Worm (Caenorhabditis elegans) whole organism, early embryonic: ENCODE data around the gene K12H6.6.

ENCODE experiments used
- B0310.2 ChIP-seq: sonication (generic microtip); optimal IDR thresholded peaks from 2 replicates; lab custom pipeline; 2016; ENCODE audit warnings: mild to moderate bottlenecking, missing genetic modification characterization, missing compliant biosample characterization
- F13C5.2 ChIP-seq: sonication (generic microtip); optimal IDR thresholded peaks from 2 replicates; lab custom pipeline; 2017; ENCODE audit warnings: mild to moderate bottlenecking, missing genetic modification characterization, inconsistent platforms, missing compliant biosample characterization
- aly-1 ChIP-seq: sonication (generic microtip); optimal IDR thresholded peaks from 2 replicates; lab custom pipeline; 2016; ENCODE audit warnings: missing genetic modification characterization, missing compliant biosample characterization
- ama-1 ChIP-seq: fragments of 150-350 bp; optimal IDR thresholded peaks from 2 replicates; lab custom pipeline; 2014
- ceh-13 ChIP-seq: fragments of 200-800 bp; sonication (Bioruptor generic); optimal IDR thresholded peaks from 2 replicates; lab custom pipeline; 2018; ENCODE audit warnings: mild to moderate bottlenecking, missing genetic modification characterization, missing compliant biosample characterization
- ceh-36 ChIP-seq: sonication (generic microtip); optimal IDR thresholded peaks from 2 replicates; lab custom pipeline; 2016; ENCODE audit warnings: missing genetic modification characterization, inconsistent platforms, missing compliant biosample characterization
- ets-7 ChIP-seq: sonication (generic microtip); optimal IDR thresholded peaks from 2 replicates; lab custom pipeline; 2016; ENCODE audit warnings: missing genotype, missing genetic modification characterization, missing compliant biosample characterization
- flt-1 ChIP-seq: fragments of 200-800 bp; sonication (Bioruptor generic); IDR thresholded peaks from 2 replicates; pipeline ENCODE4 v1.3.6; 2022; ENCODE audit warnings: missing genetic modification characterization, missing compliant biosample characterization
- hmbx-1 ChIP-seq: sonication (generic microtip); optimal IDR thresholded peaks from 2 replicates; lab custom pipeline; 2016; ENCODE audit warnings: mild to moderate bottlenecking, missing genetic modification characterization, missing compliant biosample characterization
- hmg-4 ChIP-seq: fragments of 200-800 bp; sonication (Bioruptor generic); optimal IDR thresholded peaks from 2 replicates; lab custom pipeline; 2018; ENCODE audit warnings: mild to moderate bottlenecking, missing genetic modification characterization, missing compliant biosample characterization
- hnd-1 ChIP-seq: sonication (generic microtip); optimal IDR thresholded peaks from 2 replicates; lab custom pipeline; 2016; ENCODE audit warnings: missing genetic modification characterization, missing compliant biosample characterization
- pes-1 ChIP-seq: fragments of 200-800 bp; sonication (Bioruptor generic); IDR thresholded peaks from 2 replicates; pipeline ENCODE4 v1.3.6; 2022; ENCODE audit warnings: missing genetic modification reagents, missing genetic modification characterization, missing compliant biosample characterization
- scrt-1 ChIP-seq: fragments of 200-800 bp; sonication (Bioruptor generic); IDR thresholded peaks from 2 replicates; pipeline ENCODE4 v1.3.6; 2022; ENCODE audit warnings: missing genetic modification characterization, missing compliant biosample characterization
- sea-1 ChIP-seq: fragments of 200-800 bp; sonication (Bioruptor generic); conservative IDR thresholded peaks from 2 replicates; pipeline ENCODE4 v1.3.6; 2022; ENCODE audit warnings: missing genetic modification characterization, missing compliant biosample characterization
- tbx-11 ChIP-seq: fragments of 200-800 bp; sonication (Bioruptor generic); IDR thresholded peaks from 2 replicates; pipeline ENCODE4 v1.3.6; 2022; ENCODE audit warnings: missing genetic modification characterization, missing compliant biosample characterization
- tbx-37 ChIP-seq: fragments of 200-800 bp; sonication (Bioruptor generic); conservative IDR thresholded peaks from 2 replicates; pipeline ENCODE4 v1.3.6; 2022; ENCODE audit warnings: missing genetic modification reagents, missing genetic modification characterization, missing compliant biosample characterization
- tra-4 ChIP-seq: sonication (generic microtip); optimal IDR thresholded peaks from 2 replicates; lab custom pipeline; 2017; ENCODE audit warnings: missing genetic modification characterization, missing compliant biosample characterization

K12H6.6 gene

DNA sequence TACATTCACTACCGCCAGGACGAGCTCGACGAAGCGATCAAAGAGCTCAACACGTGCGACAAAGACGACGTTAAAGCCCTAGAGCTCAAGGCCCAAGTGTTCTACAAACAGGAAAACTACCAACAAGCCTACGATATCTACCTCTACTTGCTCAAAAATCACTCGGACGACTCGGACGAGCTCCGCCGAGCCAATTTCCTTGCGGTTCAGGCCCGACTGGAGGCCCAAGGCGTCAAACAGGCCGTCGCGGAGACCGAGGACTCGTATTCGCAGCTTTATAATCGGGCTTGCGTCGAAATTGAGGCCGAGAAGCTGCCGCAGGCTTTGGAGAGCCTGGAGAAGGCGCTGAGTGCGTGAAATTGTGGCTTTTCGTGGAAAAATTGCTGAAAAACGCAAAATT, 43.2 kb downstream of the K12H6.6 start:
- TF ChIP-seq aly-1 (tag; lab: Kevin White, UChicago), result no peak
- TF ChIP-seq hmg-4, result no peak
- TF ChIP-seq scrt-1 (GFP tag; lab: Robert Waterston, UW), result no peak
- TF ChIP-seq hmbx-1, result no peak
- no peak for TF ChIP-seq ama-1
- no peak for TF ChIP-seq tra-4 (tag; lab: Kevin White, UChicago)
- TF ChIP-seq tbx-11 (GFP tag; lab: Robert Waterston, UW), result no peak
- no peak for TF ChIP-seq pes-1 (GFP tag; lab: Robert Waterston, UW)
- TF ChIP-seq tbx-37, result no peak
- no peak for TF ChIP-seq flt-1 (GFP tag; lab: Robert Waterston, UW)
- no peak for TF ChIP-seq B0310.2 (tag; lab: Kevin White, UChicago)
- TF ChIP-seq ceh-36 (tag; lab: Kevin White, UChicago), result no peak
- TF ChIP-seq sea-1 (GFP tag; lab: Robert Waterston, UW), result no peak
- TF ChIP-seq F13C5.2 (tag; lab: Kevin White, UChicago), result no peak
- TF ChIP-seq hnd-1 (tag; lab: Kevin White, UChicago), result no peak
- TF ChIP-seq ets-7 (tag; lab: Kevin White, UChicago), result no peak
- TF ChIP-seq ceh-13, result no peak

DNA sequence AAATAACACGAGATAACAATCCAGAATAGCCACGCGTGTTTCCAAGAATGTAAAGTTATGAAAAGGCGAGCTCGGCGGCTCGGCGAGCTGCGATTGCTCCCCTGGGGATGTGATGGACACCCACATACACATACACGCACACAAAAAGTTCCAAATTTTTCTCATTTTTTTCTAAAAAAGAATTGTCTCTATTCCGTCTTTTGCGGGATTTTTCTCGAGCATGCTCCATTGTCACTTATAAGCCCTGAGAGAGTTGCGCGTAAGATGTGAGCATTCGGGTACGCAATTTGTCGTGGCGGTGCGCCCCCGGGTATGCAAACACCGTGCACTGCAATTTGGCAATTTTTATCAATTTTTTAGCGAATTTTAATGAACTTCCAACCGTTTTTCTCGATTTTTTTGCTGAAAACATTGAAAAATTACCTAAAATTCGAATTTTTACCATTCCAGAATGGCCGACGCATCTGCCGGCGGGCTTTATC, 44.0 kb downstream of the K12H6.6 start, which contains the start of the genes F08D12.12 and srpa-72:
Gene F08D12.12, minus strand, starts transcription at position 51 of the 482 bp plus-strand sequence.
Gene srpa-72, plus strand, starts transcription at position 451 of the 482 bp plus-strand sequence.
- peak; percentile 46 for TF ChIP-seq F13C5.2 (tag; lab: Kevin White, UChicago)
- no peak for TF ChIP-seq hnd-1 (tag; lab: Kevin White, UChicago)
- TF ChIP-seq sea-1 (GFP tag; lab: Robert Waterston, UW), result no peak

DNA sequence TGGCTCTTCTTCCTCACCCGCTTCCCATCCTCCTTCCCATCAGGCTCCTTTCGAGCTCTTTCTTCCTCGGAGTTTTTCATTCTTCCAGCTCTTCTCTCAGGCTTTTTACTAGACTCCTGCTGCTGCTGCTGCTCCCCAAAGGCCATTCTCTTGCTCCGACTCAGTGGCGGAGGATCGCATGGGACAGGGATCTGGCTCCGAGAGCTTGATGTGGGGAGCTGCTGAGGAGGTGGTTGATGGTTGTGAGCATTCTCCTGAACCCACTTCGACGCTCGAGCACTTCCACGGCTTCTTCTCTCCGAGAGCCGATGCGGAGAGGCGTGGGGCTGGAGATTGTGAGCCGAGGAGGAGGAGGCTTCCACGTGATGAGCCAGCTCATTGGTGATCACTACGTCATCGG, 45.2 kb downstream of the K12H6.6 start:
- TF ChIP-seq ets-7 (tag; lab: Kevin White, UChicago), result no peak
- no peak for TF ChIP-seq scrt-1 (GFP tag; lab: Robert Waterston, UW)
- TF ChIP-seq tra-4 (tag; lab: Kevin White, UChicago), result no peak
- TF ChIP-seq tbx-11 (GFP tag; lab: Robert Waterston, UW), result no peak
- no peak for TF ChIP-seq ceh-36 (tag; lab: Kevin White, UChicago)
- TF ChIP-seq ceh-13, result no peak
- no peak for TF ChIP-seq pes-1 (GFP tag; lab: Robert Waterston, UW)
- no peak for TF ChIP-seq B0310.2 (tag; lab: Kevin White, UChicago)
- TF ChIP-seq flt-1 (GFP tag; lab: Robert Waterston, UW), result no peak
- TF ChIP-seq hmbx-1, result no peak
- no peak for TF ChIP-seq hmg-4
- no peak for TF ChIP-seq ama-1
- TF ChIP-seq aly-1 (tag; lab: Kevin White, UChicago), result no peak
- TF ChIP-seq sea-1 (GFP tag; lab: Robert Waterston, UW), result no peak
- TF ChIP-seq tbx-37, result no peak
- no peak for TF ChIP-seq F13C5.2 (tag; lab: Kevin White, UChicago)
- TF ChIP-seq hnd-1 (tag; lab: Kevin White, UChicago), result no peak

DNA sequence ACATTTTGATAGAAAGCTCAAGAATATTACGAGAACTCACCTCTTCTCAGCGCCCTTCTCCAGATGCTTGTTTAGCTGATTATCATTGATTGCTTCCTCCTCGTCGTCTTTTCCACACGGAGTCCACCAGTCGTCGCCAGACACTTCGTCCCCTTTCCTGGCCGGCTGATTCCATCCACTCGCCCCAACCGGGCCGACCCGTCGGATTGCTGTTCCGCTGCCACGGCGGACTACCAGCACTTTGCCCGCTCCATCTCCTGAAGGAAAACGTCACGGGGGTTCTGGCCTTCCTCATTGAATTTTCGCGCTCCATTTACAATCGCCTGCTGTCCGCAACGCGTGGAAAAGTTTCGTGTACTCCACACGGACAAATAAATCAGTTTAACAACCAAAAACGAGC, 47.7 kb downstream of the K12H6.6 start:
- TF ChIP-seq hmg-4, result no peak
- no peak for TF ChIP-seq ama-1
- no peak for TF ChIP-seq F13C5.2 (tag; lab: Kevin White, UChicago)
- no peak for TF ChIP-seq scrt-1 (GFP tag; lab: Robert Waterston, UW)
- no peak for TF ChIP-seq tbx-11 (GFP tag; lab: Robert Waterston, UW)
- TF ChIP-seq flt-1 (GFP tag; lab: Robert Waterston, UW), result no peak
- no peak for TF ChIP-seq B0310.2 (tag; lab: Kevin White, UChicago)
- TF ChIP-seq ets-7 (tag; lab: Kevin White, UChicago), result no peak
- no peak for TF ChIP-seq pes-1 (GFP tag; lab: Robert Waterston, UW)
- TF ChIP-seq tra-4 (tag; lab: Kevin White, UChicago), result no peak
- TF ChIP-seq ceh-13, result no peak

DNA sequence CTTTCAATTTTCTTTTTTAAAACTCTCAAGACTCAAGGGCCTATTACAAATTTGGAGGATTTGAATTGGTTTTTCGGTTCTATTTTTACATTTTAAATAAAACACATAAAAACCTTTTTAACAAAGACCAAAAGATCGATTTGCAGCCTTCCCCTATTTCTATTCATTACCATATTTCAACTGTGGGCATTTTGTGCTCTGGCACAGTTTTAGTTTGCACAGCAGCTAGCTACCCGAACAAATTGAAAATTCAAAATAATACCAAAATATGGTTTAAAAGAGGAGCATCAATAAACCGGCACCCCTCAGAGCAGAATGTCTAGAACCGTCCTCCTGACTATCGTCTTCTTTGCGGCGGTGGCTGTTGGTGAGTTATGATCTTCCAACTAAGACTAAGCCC, 49.7 kb downstream of the K12H6.6 start, which contains the start of gene F08D12.2:
Gene F08D12.2, plus strand, starts transcription at position 301 of the 400 bp plus-strand sequence.
- TF ChIP-seq hmg-4 (no peak), pes-1 (GFP tag; lab: Robert Waterston, UW) (no peak), tbx-37 (no peak), scrt-1 (GFP tag; lab: Robert Waterston, UW) (no peak), aly-1 (tag; lab: Kevin White, UChicago) (no peak), tbx-11 (GFP tag; lab: Robert Waterston, UW) (no peak), flt-1 (GFP tag; lab: Robert Waterston, UW) (no peak), hmbx-1 (no peak), F13C5.2 (tag; lab: Kevin White, UChicago) (no peak), sea-1 (GFP tag; lab: Robert Waterston, UW) (no peak), hnd-1 (tag; lab: Kevin White, UChicago) (no peak), ceh-13 (no peak)

DNA sequence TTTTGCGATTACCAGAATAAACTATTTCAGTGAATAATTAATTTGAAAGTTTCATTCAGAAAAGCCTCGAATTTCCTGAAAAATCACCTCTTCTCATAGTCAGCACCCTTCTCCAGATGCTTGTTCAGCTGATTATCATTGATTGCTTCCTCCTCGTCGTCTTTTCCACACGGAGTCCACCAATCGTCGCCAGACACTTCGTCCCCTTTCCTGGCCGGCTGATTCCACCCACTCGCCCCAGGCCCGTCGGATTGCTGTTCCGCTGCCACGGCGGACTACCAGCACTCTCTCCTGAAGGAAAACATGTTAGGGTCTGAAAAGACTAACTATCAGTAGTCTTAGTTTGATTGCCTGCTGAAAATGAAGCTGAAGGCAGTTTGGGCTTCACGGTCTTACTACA, 50.2 kb downstream of the K12H6.6 start:
- TF ChIP-seq ama-1, result no peak
- TF ChIP-seq scrt-1 (GFP tag; lab: Robert Waterston, UW), result no peak
- no peak for TF ChIP-seq F13C5.2 (tag; lab: Kevin White, UChicago)

DNA sequence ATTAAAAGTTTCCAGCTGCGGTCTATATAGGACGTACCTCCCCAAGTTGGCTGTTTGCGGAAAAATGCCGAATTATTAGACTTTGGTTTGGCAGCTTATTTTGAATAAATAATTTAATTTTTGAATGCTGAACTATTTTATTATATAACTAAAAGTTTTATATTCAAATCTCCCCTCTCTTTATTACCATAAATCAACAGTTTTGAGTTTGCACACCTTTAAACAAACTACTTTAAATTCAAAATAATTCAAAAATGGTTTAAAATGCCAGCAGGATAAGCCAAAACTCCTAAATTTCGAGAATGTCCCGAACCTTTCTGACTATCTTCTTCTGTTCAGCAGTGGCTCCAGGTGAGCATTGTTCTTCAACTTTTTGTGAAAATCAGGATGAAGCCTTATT, 51.8 kb downstream of the K12H6.6 start, which contains the start of gene F08D12.3:
Gene F08D12.3, plus strand, starts transcription at position 301 of the 400 bp plus-strand sequence.
- no peak for TF ChIP-seq tbx-11 (GFP tag; lab: Robert Waterston, UW)
- no peak for TF ChIP-seq F13C5.2 (tag; lab: Kevin White, UChicago)
- no peak for TF ChIP-seq scrt-1 (GFP tag; lab: Robert Waterston, UW)
- no peak for TF ChIP-seq hmg-4
- TF ChIP-seq hmbx-1, result no peak
- no peak for TF ChIP-seq ceh-13
- no peak for TF ChIP-seq flt-1 (GFP tag; lab: Robert Waterston, UW)
- no peak for TF ChIP-seq tbx-37
- no peak for TF ChIP-seq pes-1 (GFP tag; lab: Robert Waterston, UW)
- TF ChIP-seq tra-4 (tag; lab: Kevin White, UChicago), result no peak
- no peak for TF ChIP-seq ceh-36 (tag; lab: Kevin White, UChicago)
- no peak for TF ChIP-seq ets-7 (tag; lab: Kevin White, UChicago)
- TF ChIP-seq hnd-1 (tag; lab: Kevin White, UChicago), result no peak
- TF ChIP-seq aly-1 (tag; lab: Kevin White, UChicago), result no peak
- TF ChIP-seq sea-1 (GFP tag; lab: Robert Waterston, UW), result no peak
